Worm (Caenorhabditis elegans) whole organism, L1 larva: Measurements from ENCODE around the gene cnnm-1.

ENCODE experiments used
- C04F5.9 ChIP-seq: sonication (generic microtip); optimal IDR thresholded peaks from 2 replicates; lab custom pipeline; 2016; ENCODE audit warnings: missing genetic modification characterization, missing compliant biosample characterization
- F16B12.6 ChIP-seq: fragments of 150-350 bp; optimal IDR thresholded peaks from 2 replicates; lab custom pipeline; 2014; ENCODE audit warnings: missing biosample characterization, missing genetic modification characterization
- Y116A8C.19 ChIP-seq: sonication (generic microtip); optimal IDR thresholded peaks from 2 replicates; lab custom pipeline; 2016; ENCODE audit warnings: missing compliant biosample characterization, missing genetic modification characterization, borderline replicate concordance
- aly-2 ChIP-seq: fragments of 150-350 bp; optimal IDR thresholded peaks from 2 replicates; lab custom pipeline; 2014; ENCODE audit warnings: missing biosample characterization, missing genetic modification characterization
- blmp-1 ChIP-seq: fragments of 150-350 bp; optimal IDR thresholded peaks from 2 replicates; lab custom pipeline; 2014; ENCODE audit warnings: missing biosample characterization, missing genetic modification characterization
- dpl-1 ChIP-seq, 3 experiments: fragments of 150-350 bp in 2 of 3; sonication (generic microtip) in 1 of 3; optimal IDR thresholded peaks; 2 replicates each; lab custom pipeline; 2014 to 2017; ENCODE audit warnings: missing biosample characterization in 3 of 3, missing genetic modification characterization in 3 of 3, missing genetic modification reagents in 3 of 3
- dsc-1 ChIP-seq: sonication (generic microtip); optimal IDR thresholded peaks from 2 replicates; lab custom pipeline; 2016; ENCODE audit warnings: mild to moderate bottlenecking, missing genetic modification characterization, missing compliant biosample characterization
- efl-1 ChIP-seq, 4 experiments: fragments of 150-350 bp; optimal IDR thresholded peaks in 3 of 4; peaks in 1 of 4; 1 replicate in 1 of 4; 2 replicates in 3 of 4; lab custom pipeline; 2014; ENCODE audit warnings: missing biosample characterization in 2 of 4, missing genetic modification characterization in 2 of 4, missing genetic modification reagents in 2 of 4
- efl-3 ChIP-seq: fragments of 200-800 bp; sonication (Bioruptor generic); optimal IDR thresholded peaks from 2 replicates; lab custom pipeline; 2018; ENCODE audit warnings: mild to moderate bottlenecking, missing genetic modification characterization, missing compliant biosample characterization
- egl-13 ChIP-seq: sonication (generic microtip); optimal IDR thresholded peaks from 2 replicates; lab custom pipeline; 2016; ENCODE audit warnings: missing genotype, missing genetic modification reagents, missing genetic modification characterization, missing compliant biosample characterization
- egl-27 ChIP-seq, 2 experiments: fragments of 150-350 bp in 1 of 2; sonication (generic microtip); optimal IDR thresholded peaks; 3 replicates each; lab custom pipeline; 2017 to 2018; ENCODE audit warnings: missing biosample characterization in 2 of 2, missing genetic modification characterization in 2 of 2, missing genetic modification reagents in 2 of 2
- elt-2 ChIP-seq: sonication (generic microtip); optimal IDR thresholded peaks from 2 replicates; lab custom pipeline; 2016; ENCODE audit warnings: missing genetic modification characterization, mild to moderate bottlenecking, inconsistent platforms, missing compliant biosample characterization, missing genetic modification reagents
- fkh-4 ChIP-seq: sonication (generic microtip); optimal IDR thresholded peaks from 2 replicates; lab custom pipeline; 2016; ENCODE audit warnings: missing compliant biosample characterization, missing genetic modification characterization, borderline replicate concordance
- isw-1 ChIP-seq: fragments of 200-800 bp; sonication (Bioruptor generic); IDR thresholded peaks from 2 replicates; pipeline ENCODE4 v1.3.6; 2022; ENCODE audit warnings: missing genetic modification characterization, missing compliant biosample characterization
- lin-13 ChIP-seq: fragments of 150-350 bp; optimal IDR thresholded peaks from 2 replicates; lab custom pipeline; 2014; ENCODE audit warnings: missing biosample characterization, missing genetic modification reagents, missing genetic modification characterization
- lin-15B ChIP-seq: fragments of 150-350 bp; sonication (generic microtip); optimal IDR thresholded peaks from 3 replicates; lab custom pipeline; 2014; ENCODE audit warnings: missing biosample characterization, missing genetic modification characterization
- lin-35 ChIP-seq, 2 experiments: fragments of 150-350 bp; optimal IDR thresholded peaks; 2 replicates each; lab custom pipeline; 2014; ENCODE audit warnings: missing biosample characterization in 2 of 2, missing genetic modification characterization in 2 of 2, missing genetic modification reagents in 2 of 2
- lin-39 ChIP-seq: fragments of 150-350 bp; optimal IDR thresholded peaks from 2 replicates; lab custom pipeline; 2014; ENCODE audit warnings: missing biosample characterization, missing genetic modification reagents, missing genetic modification characterization
- lsy-2 ChIP-seq, 2 experiments: fragments of 150-350 bp; optimal IDR thresholded peaks; 2 replicates each; lab custom pipeline; 2014; ENCODE audit warnings: missing biosample characterization in 2 of 2, missing genetic modification characterization in 2 of 2
- mab-9 ChIP-seq: fragments of 200-800 bp; sonication (Bioruptor generic); IDR thresholded peaks from 2 replicates; pipeline ENCODE4 v1.3.6; 2022; ENCODE audit warnings: missing genetic modification reagents, missing genetic modification characterization, missing compliant biosample characterization
- mef-2 ChIP-seq: fragments of 150-350 bp; optimal IDR thresholded peaks from 2 replicates; lab custom pipeline; 2014; ENCODE audit warnings: missing biosample characterization, missing genetic modification characterization
- mep-1 ChIP-seq: fragments of 150-350 bp; optimal IDR thresholded peaks from 2 replicates; lab custom pipeline; 2014; ENCODE audit warnings: missing biosample characterization, missing genetic modification characterization
- nhr-237 ChIP-seq: fragments of 150-350 bp; optimal IDR thresholded peaks from 2 replicates; lab custom pipeline; 2014; ENCODE audit warnings: missing biosample characterization, missing genetic modification characterization
- nhr-71 ChIP-seq: sonication (generic microtip); optimal IDR thresholded peaks from 2 replicates; lab custom pipeline; 2016; ENCODE audit warnings: mild to moderate bottlenecking, missing genetic modification characterization, moderate library complexity, missing compliant biosample characterization
- nhr-84 ChIP-seq: sonication (generic microtip); optimal IDR thresholded peaks from 2 replicates; lab custom pipeline; 2017; ENCODE audit warnings: missing biosample characterization, missing genetic modification characterization
- pag-3 ChIP-seq: sonication (generic microtip); optimal IDR thresholded peaks from 2 replicates; lab custom pipeline; 2017; ENCODE audit warnings: missing genetic modification characterization, mild to moderate bottlenecking, missing compliant biosample characterization, antibody characterized with exemption, borderline replicate concordance; ENCODE audit not compliant: insufficient read depth
- rnt-1 ChIP-seq: sonication (generic microtip); optimal IDR thresholded peaks from 2 replicates; lab custom pipeline; 2016; ENCODE audit warnings: mild to moderate bottlenecking, missing genetic modification characterization, moderate library complexity, missing compliant biosample characterization
- sup-37 ChIP-seq: fragments of 200-800 bp; sonication (Bioruptor generic); optimal IDR thresholded peaks from 2 replicates; lab custom pipeline; 2018; ENCODE audit warnings: mild to moderate bottlenecking, missing genetic modification characterization, missing compliant biosample characterization
- tlp-1 ChIP-seq: fragments of 150-350 bp; optimal IDR thresholded peaks from 2 replicates; lab custom pipeline; 2014; ENCODE audit warnings: missing biosample characterization, missing genetic modification characterization
- unc-130 ChIP-seq: fragments of 150-350 bp; optimal IDR thresholded peaks from 2 replicates; lab custom pipeline; 2017; ENCODE audit warnings: missing biosample characterization, missing genetic modification characterization, inconsistent platforms
- unc-30 ChIP-seq: sonication (generic microtip); optimal IDR thresholded peaks from 2 replicates; lab custom pipeline; 2017; ENCODE audit warnings: missing biosample characterization, missing genetic modification characterization
- vab-15 ChIP-seq: sonication (generic microtip); optimal IDR thresholded peaks from 2 replicates; lab custom pipeline; 2017; ENCODE audit warnings: missing genotype, mild to moderate bottlenecking, missing genetic modification characterization, missing compliant biosample characterization
- xbp-1 ChIP-seq: sonication (generic microtip); optimal IDR thresholded peaks from 2 replicates; lab custom pipeline; 2016; ENCODE audit warnings: missing genetic modification characterization, missing compliant biosample characterization
- zip-4 ChIP-seq: fragments of 200-800 bp; sonication (Bioruptor generic); optimal IDR thresholded peaks from 2 replicates; lab custom pipeline; 2018; ENCODE audit warnings: mild to moderate bottlenecking, missing genetic modification characterization, moderate library complexity, missing compliant biosample characterization
- ztf-11 ChIP-seq, 2 experiments: sonication (generic microtip); optimal IDR thresholded peaks; 2 replicates each; lab custom pipeline; 2016 to 2017; ENCODE audit warnings: missing genetic modification characterization in 2 of 2, missing biosample characterization in 1 of 2, missing compliant biosample characterization in 1 of 2
- ztf-4 ChIP-seq: fragments of 150-350 bp; optimal IDR thresholded peaks from 2 replicates; lab custom pipeline; 2014; ENCODE audit warnings: missing biosample characterization, missing genetic modification characterization

The cnnm-1 gene

ce11 chrIV:17210754-17211153 lies 4.1 kb upstream of the cnnm-1 start (continued):
- TF ChIP-seq zip-4 (GFP tag; lab: Kevin White, UChicago) (no peak), tlp-1 (tag; lab: Kevin White, UChicago) (no peak), mab-9 (GFP tag; lab: Robert Waterston, UW) (no peak), unc-130 (tag; lab: Kevin White, UChicago) (no peak), nhr-84 (tag; lab: Kevin White, UChicago) (no peak), dpl-1 (GFP tag; optimal IDR thresholded peaks at IDR 0.05; lab: Kevin White, UChicago) (peak in 1 of 3 experiments; percentile 0), isw-1 (GFP tag; lab: Robert Waterston, UW) (no peak), efl-1 (optimal IDR thresholded peaks at IDR 0.05; lab: Kevin White, UChicago) (peak; percentile 17 to 19), efl-1 (GFP tag; optimal IDR thresholded peaks at IDR 0.05 in 1 of 2; lab: Kevin White, UChicago) (no peak), lin-35 (GFP tag; optimal IDR thresholded peaks at IDR 0.05; lab: Kevin White, UChicago) (peak in 1 of 2 experiments; percentile 6), Y116A8C.19 (tag; lab: Kevin White, UChicago) (no peak)

- TF ChIP-seq blmp-1 (tag; lab: Kevin White, UChicago) (peak; percentile 75), pag-3 (tag; lab: Kevin White, UChicago) (peak; percentile 73), ztf-4 (tag; lab: Kevin White, UChicago) (no peak), mep-1 (tag; lab: Kevin White, UChicago) (peak; percentile 24), lin-15B (tag; lab: Kevin White, UChicago) (no peak), dsc-1 (tag; lab: Kevin White, UChicago) (peak; percentile 26), xbp-1 (tag; lab: Kevin White, UChicago) (no peak), lin-39 (no peak), nhr-71 (tag; lab: Kevin White, UChicago) (peak; percentile 13)
- TF ChIP-seq, all 84 proteins: peak for 5
Measured at ce11 chrIV:17209309-17209708, 2.7 kb upstream of the cnnm-1 start.

ce11 chrIV:17207864-17208263 lies 1.2 kb upstream of the cnnm-1 start:
- peak; percentile 4 for TF ChIP-seq elt-2 (tag; lab: Kevin White, UChicago)
- TF ChIP-seq lin-13 (GFP tag; lab: Kevin White, UChicago), result no peak
- TF ChIP-seq, all 84 proteins: peak for 1

ce11 chrIV:17199706-17200105 lies 6.9 kb downstream of the cnnm-1 start:
- TF ChIP-seq efl-1 (optimal IDR thresholded peaks at IDR 0.05; lab: Kevin White, UChicago) (no peak), efl-1 (GFP tag; optimal IDR thresholded peaks at IDR 0.05 in 1 of 2; lab: Kevin White, UChicago) (peak in 1 of 2 experiments; percentile 71), rnt-1 (tag; lab: Kevin White, UChicago) (no peak)
- TF ChIP-seq, all 84 proteins: peak for 1

DNA sequence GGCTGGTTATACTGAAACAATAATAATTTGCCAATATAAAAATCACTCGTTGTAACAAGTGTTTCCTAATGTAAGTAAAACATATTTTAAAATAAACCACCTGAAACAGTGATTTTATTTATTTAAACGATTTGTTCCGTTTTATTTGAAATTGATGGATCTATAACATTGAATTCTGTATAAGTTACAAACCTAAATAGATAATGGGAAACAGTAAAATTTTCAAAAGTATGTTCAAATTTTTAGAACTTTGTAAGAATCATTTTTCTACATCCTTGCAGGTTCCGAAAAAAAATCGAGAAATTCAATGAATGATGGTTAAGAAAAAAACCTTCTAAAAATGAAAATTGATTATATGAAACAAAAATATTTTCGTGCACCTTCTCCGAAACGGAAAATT lies 13.2 kb downstream of the cnnm-1 start:
- TF ChIP-seq ztf-4 (tag; lab: Kevin White, UChicago), result no peak
- no peak for TF ChIP-seq xbp-1 (tag; lab: Kevin White, UChicago)
- no peak for TF ChIP-seq F16B12.6
- no peak for TF ChIP-seq Y116A8C.19 (tag; lab: Kevin White, UChicago)
- TF ChIP-seq aly-2, result no peak
- TF ChIP-seq mef-2 (tag; lab: Kevin White, UChicago), result no peak
- no peak for TF ChIP-seq C04F5.9
- TF ChIP-seq egl-27 (tag; optimal IDR thresholded peaks at IDR 0.05; lab: Kevin White, UChicago), result no peak

- TF ChIP-seq egl-13, result peak; percentile 50
- no peak for TF ChIP-seq nhr-237
Measured at ce11 chrIV:17191791-17192190, 14.9 kb downstream of the cnnm-1 start, which contains the start of gene flp-17. Gene flp-17 (minus strand): TSS chrIV:17191891.

DNA sequence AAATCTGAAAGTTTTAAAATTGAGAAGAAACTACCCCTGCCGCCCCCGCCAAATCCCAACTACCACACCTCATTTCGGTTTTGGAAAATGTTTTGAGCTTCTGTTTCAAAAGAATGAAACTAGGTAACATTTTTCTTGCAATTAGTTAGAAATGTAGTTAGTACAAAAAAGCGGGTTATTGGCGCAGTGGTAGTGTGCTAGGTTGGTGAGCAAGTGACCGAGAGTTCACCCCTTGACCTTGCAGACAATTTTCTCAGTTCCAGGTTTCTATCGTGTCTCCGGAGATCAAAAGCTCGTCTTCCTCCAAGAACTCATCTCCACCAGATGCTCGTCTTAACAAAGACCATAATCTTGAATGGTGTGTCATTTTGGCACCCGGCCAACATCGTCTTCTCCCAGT lies 17.5 kb downstream of the cnnm-1 start:
- TF ChIP-seq nhr-84 (tag; lab: Kevin White, UChicago), result no peak
- no peak for TF ChIP-seq rnt-1 (tag; lab: Kevin White, UChicago)
- no peak for TF ChIP-seq vab-15 (tag; lab: Kevin White, UChicago)
- no peak for TF ChIP-seq Y116A8C.19 (tag; lab: Kevin White, UChicago)
- no peak for TF ChIP-seq sup-37 (GFP tag; lab: Kevin White, UChicago)
- TF ChIP-seq mep-1 (tag; lab: Kevin White, UChicago), result no peak
- TF ChIP-seq efl-3 (GFP tag; lab: Kevin White, UChicago), result no peak
- no peak for TF ChIP-seq lsy-2 (tag; optimal IDR thresholded peaks at IDR 0.05; lab: Kevin White, UChicago)
- TF ChIP-seq lin-13 (GFP tag; lab: Kevin White, UChicago), result no peak
- no peak for TF ChIP-seq fkh-4 (tag; lab: Kevin White, UChicago)
- no peak for TF ChIP-seq unc-30
- TF ChIP-seq egl-27 (tag; optimal IDR thresholded peaks at IDR 0.05; lab: Kevin White, UChicago), result no peak
- TF ChIP-seq egl-13, result no peak
- no peak for TF ChIP-seq ztf-11 (tag; optimal IDR thresholded peaks at IDR 0.05; lab: Kevin White, UChicago)
- no peak for TF ChIP-seq mab-9 (GFP tag; lab: Robert Waterston, UW)
